Fruit fly (Drosophila melanogaster): ENCODE measurements around the gene CG4884.
A peak's percentile ranks its signal among the peaks of the same experiment; 100 is the strongest.

CG4884 gene

dm6 chr3R:27946555-27947204, 12.4 kb downstream of the CG4884 start (continued):
- TF ChIP-seq CG31441 (GFP tag; IDR thresholded peaks at IDR 0.05) (0 out of 2 replicates have a peak, but pooled peaks have one; percentile 12), disco-r (GFP tag; optimal IDR thresholded peaks at IDR 0.05) (no peak), CrebB (tag; optimal IDR thresholded peaks at IDR 0.05) (no peak), CHES-1-like (GFP tag; optimal IDR thresholded peaks at IDR 0.05) (no peak), toy (GFP tag; IDR thresholded peaks at IDR 0.05) (no peak), CG9876 (GFP tag; optimal IDR thresholded peaks at IDR 0.05) (no peak), dimm (GFP tag; IDR thresholded peaks at IDR 0.05) (no peak), stwl (tag; optimal IDR thresholded peaks at IDR 0.05) (no peak), tx (GFP tag; optimal IDR thresholded peaks at IDR 0.05) (no peak), trem (tag; optimal IDR thresholded peaks at IDR 0.05) (no peak), Usf (GFP tag; optimal IDR thresholded peaks at IDR 0.05) (no peak), E2f2 (GFP tag; IDR thresholded peaks at IDR 0.05) (peak; percentile 11; the same call in 1 of the 2 replicates), CG18599 (GFP tag; optimal IDR thresholded peaks at IDR 0.05) (peak; percentile 44), h (optimal IDR thresholded peaks at IDR 0.05) (no peak), chinmo (GFP tag; IDR thresholded peaks at IDR 0.05; ENCODE audit: partially characterized antibody) (0 out of 4 replicates have a peak, but pooled peaks have one; percentile 7), bowl (GFP tag; IDR thresholded peaks at IDR 0.05) (no peak), dmrt99B (tag; optimal IDR thresholded peaks at IDR 0.05) (no peak), CG17612 (GFP tag; IDR thresholded peaks at IDR 0.05) (no peak), tin (GFP tag; optimal IDR thresholded peaks at IDR 0.05) (no peak), pum (GFP tag; optimal IDR thresholded peaks at IDR 0.05) (no peak), Ptx1 (GFP tag; IDR thresholded peaks at IDR 0.05) (no peak), slp2 (GFP tag; optimal IDR thresholded peaks at IDR 0.05) (no peak), fd3F (GFP tag; optimal IDR thresholded peaks at IDR 0.05) (no peak), CG17328 (GFP tag; IDR thresholded peaks at IDR 0.05) (no peak), CG16863 (GFP tag; optimal IDR thresholded peaks at IDR 0.05) (peak; percentile 12), CG11398 (GFP tag; optimal IDR thresholded peaks at IDR 0.05) (no peak), CG9215 (GFP tag; IDR thresholded peaks at IDR 0.05) (no peak), az2 (GFP tag; optimal IDR thresholded peaks at IDR 0.05) (no peak), ATbp (GFP tag; optimal IDR thresholded peaks at IDR 0.05) (peak; percentile 71), cas (GFP tag; IDR thresholded peaks at IDR 0.05) (no peak), bsh (GFP tag; optimal IDR thresholded peaks at IDR 0.05) (peak in 1 of 2 experiments; percentile 46), Blimp-1 (GFP tag; optimal IDR thresholded peaks at IDR 0.05) (no peak), Camta (GFP tag; optimal IDR thresholded peaks at IDR 0.05) (no peak), CG1529 (GFP tag; optimal IDR thresholded peaks at IDR 0.05) (peak; percentile 46), zen2 (GFP tag; IDR thresholded peaks at IDR 0.05; ENCODE audit: partially characterized antibody) (no peak), cato (GFP tag; optimal IDR thresholded peaks at IDR 0.05; ENCODE audit: borderline replicate concordance) (no peak), kni (GFP tag; optimal IDR thresholded peaks at IDR 0.05) (peak; percentile 81), ato (GFP tag; IDR thresholded peaks at IDR 0.05; ENCODE audit: partially characterized antibody) (no peak), ssp (GFP tag; IDR thresholded peaks at IDR 0.05) (no peak), lbe (GFP tag; optimal IDR thresholded peaks at IDR 0.05) (no peak), CG17802 (tag; optimal IDR thresholded peaks at IDR 0.05) (no peak), seq (GFP tag; IDR thresholded peaks at IDR 0.05) (no peak), H2.0 (GFP tag; IDR thresholded peaks at IDR 0.05) (no peak), CG33557 (GFP tag; optimal IDR thresholded peaks at IDR 0.05) (peak; percentile 77), fd64A (GFP tag; optimal IDR thresholded peaks at IDR 0.05) (peak; percentile 33), Med (GFP tag) (peak; percentile 36), bcd (GFP tag; optimal IDR thresholded peaks at IDR 0.05) (no peak), cwo (GFP tag; optimal IDR thresholded peaks at IDR 0.05) (peak; percentile 82), CG9609 (GFP tag; optimal IDR thresholded peaks at IDR 0.05) (no peak), Nf-YA (GFP tag; IDR thresholded peaks at IDR 0.05) (no peak), oc (tag; optimal IDR thresholded peaks at IDR 0.05) (no peak)
